Fruit fly (Drosophila melanogaster) whole organism, embryonic: ENCODE data around the gene Spt7.

Experiments
- Atf6 ChIP-seq: fragments of 200-800 bp; sonication (Bioruptor generic); IDR thresholded peaks from 2 replicates; pipeline ENCODE4 v1.3.6; 2022; ENCODE audit warnings: missing biosample characterization, missing genetic modification characterization
- C15 ChIP-seq: fragments of 200-800 bp; sonication (Bioruptor generic); IDR thresholded peaks from 3 replicates; pipeline ENCODE4 v1.3.6; 2022; ENCODE audit warnings: missing biosample characterization, missing genetic modification characterization
- CG10209 ChIP-seq: fragments of 200-800 bp; sonication (Bioruptor generic); optimal IDR thresholded peaks from 3 replicates; lab custom pipeline; 2017; ENCODE audit warnings: missing biosample characterization, mild to moderate bottlenecking, missing genetic modification characterization, missing genetic modification reagents
- CG11085 ChIP-seq: fragments of 200-800 bp; sonication (Bioruptor generic); IDR thresholded peaks from 2 replicates; pipeline ENCODE4 v1.3.6; 2022; ENCODE audit warnings: missing biosample characterization, missing genetic modification characterization
- CG11247 ChIP-seq: fragments of 200-800 bp; sonication (Bioruptor generic); IDR thresholded peaks from 2 replicates; pipeline ENCODE4 v1.3.6; 2022; ENCODE audit warnings: missing biosample characterization, missing genetic modification characterization
- CG11504 ChIP-seq: fragments of 200-800 bp; sonication (Bioruptor generic); optimal IDR thresholded peaks from 3 replicates; lab custom pipeline; 2019; ENCODE audit warnings: missing biosample characterization, mild to moderate bottlenecking, missing genetic modification characterization, moderate library complexity
- CG12155 ChIP-seq: fragments of 200-800 bp; sonication (Bioruptor generic); optimal IDR thresholded peaks from 3 replicates; lab custom pipeline; 2016; ENCODE audit warnings: missing biosample characterization, missing genetic modification characterization
- CG12769 ChIP-seq: fragments of 200-800 bp; sonication (Bioruptor generic); optimal IDR thresholded peaks from 2 replicates; lab custom pipeline; 2019; ENCODE audit warnings: missing biosample characterization, mild to moderate bottlenecking, missing genetic modification characterization, moderate library complexity
- CG14441 ChIP-seq: fragments of 200-800 bp; sonication (Bioruptor generic); IDR thresholded peaks from 2 replicates; pipeline ENCODE4 v1.3.6; 2022; ENCODE audit warnings: missing biosample characterization, missing genetic modification characterization
- CG1602 ChIP-seq: fragments of 200-800 bp; sonication (Bioruptor generic); optimal IDR thresholded peaks from 3 replicates; lab custom pipeline; 2016; ENCODE audit warnings: missing biosample characterization, missing genetic modification characterization
- CG1603 ChIP-seq: fragments of 200-800 bp; sonication (Bioruptor generic); optimal IDR thresholded peaks from 2 replicates; lab custom pipeline; 2019; ENCODE audit warnings: missing biosample characterization, mild to moderate bottlenecking, missing genetic modification characterization, moderate library complexity
- CG17186 ChIP-seq: fragments of 200-800 bp; sonication (Bioruptor generic); optimal IDR thresholded peaks from 3 replicates; lab custom pipeline; 2017; ENCODE audit warnings: missing biosample characterization, missing genetic modification reagents, missing genetic modification characterization
- CG2202 ChIP-seq: fragments of 200-800 bp; sonication (Bioruptor generic); optimal IDR thresholded peaks from 2 replicates; lab custom pipeline; 2018; ENCODE audit warnings: missing biosample characterization, mild to moderate bottlenecking, missing genetic modification characterization
- CG30403 ChIP-seq: fragments of 200-800 bp; sonication (Bioruptor generic); optimal IDR thresholded peaks from 3 replicates; lab custom pipeline; 2016; ENCODE audit warnings: missing biosample characterization, missing genetic modification characterization
- CG3281 ChIP-seq: fragments of 200-800 bp; sonication (Bioruptor generic); optimal IDR thresholded peaks from 3 replicates; lab custom pipeline; 2017; ENCODE audit warnings: missing biosample characterization, mild to moderate bottlenecking, missing genetic modification characterization
- CG34224 ChIP-seq: fragments of 200-800 bp; sonication (Bioruptor generic); IDR thresholded peaks from 3 replicates; pipeline ENCODE4 v1.3.6; 2022; ENCODE audit warnings: missing biosample characterization, missing genetic modification characterization; ENCODE audit not compliant: partially characterized antibody
- CG3847 ChIP-seq: fragments of 200-800 bp; sonication (Bioruptor generic); IDR thresholded peaks from 2 replicates; pipeline ENCODE4 v1.3.6; 2022; ENCODE audit warnings: missing biosample characterization, missing genetic modification characterization
- CG6272 ChIP-seq: fragments of 200-800 bp; sonication (Bioruptor generic); IDR thresholded peaks from 2 replicates; pipeline ENCODE4 v1.3.6; 2022; ENCODE audit warnings: missing biosample characterization, missing genetic modification characterization
- CG8281 ChIP-seq: fragments of 200-800 bp; sonication (Bioruptor generic); optimal IDR thresholded peaks from 2 replicates; lab custom pipeline; 2018; ENCODE audit warnings: missing biosample characterization, mild to moderate bottlenecking, missing genetic modification characterization, moderate library complexity
- CG9609 ChIP-seq: fragments of 200-800 bp; sonication (Bioruptor generic); optimal IDR thresholded peaks from 3 replicates; lab custom pipeline; 2016; ENCODE audit warnings: missing biosample characterization, missing genetic modification characterization
- Deaf1 ChIP-seq: fragments of 200-800 bp; optimal IDR thresholded peaks from 3 replicates; lab custom pipeline; 2019; ENCODE audit warnings: missing biosample characterization, mild to moderate bottlenecking, missing genetic modification characterization, moderate library complexity
- E2f2 ChIP-seq: fragments of 200-800 bp; sonication (Bioruptor generic); IDR thresholded peaks from 2 replicates; pipeline ENCODE4 v1.3.6; 2022; ENCODE audit warnings: missing biosample characterization, missing genetic modification characterization
- Gug ChIP-seq: fragments of 200-800 bp; sonication (Bioruptor generic); IDR thresholded peaks from 4 replicates; pipeline ENCODE4 v1.3.6; 2022; ENCODE audit warnings: missing biosample characterization, missing genetic modification characterization
- H15 ChIP-seq: fragments of 200-800 bp; sonication (Bioruptor generic); IDR thresholded peaks from 3 replicates; pipeline ENCODE4 v1.3.6; 2022; ENCODE audit warnings: missing biosample characterization, missing genetic modification characterization
- HmgD ChIP-seq: fragments of 200-800 bp; sonication (Bioruptor generic); optimal IDR thresholded peaks from 3 replicates; lab custom pipeline; 2016; ENCODE audit warnings: missing biosample characterization, missing genetic modification characterization
- Lim3 ChIP-seq: fragments of 200-800 bp; sonication (Bioruptor generic); IDR thresholded peaks from 2 replicates; pipeline ENCODE4 v1.3.6; 2022; ENCODE audit warnings: missing biosample characterization, missing genetic modification characterization
- Mrtf ChIP-seq: fragments of 200-800 bp; sonication (Bioruptor generic); IDR thresholded peaks from 3 replicates; pipeline ENCODE4 v1.3.6; 2022; ENCODE audit warnings: missing biosample characterization, missing genetic modification characterization
- Six4 ChIP-seq: fragments of 200-800 bp; sonication (Bioruptor generic); optimal IDR thresholded peaks from 2 replicates; lab custom pipeline; 2016; ENCODE audit warnings: missing biosample characterization, missing genetic modification characterization
- Tbp ChIP-seq: fragments of >200 bp; optimal IDR thresholded peaks from 2 replicates; lab custom pipeline; 2018; ENCODE audit warnings: missing biosample characterization, missing genetic modification characterization
- Trl ChIP-seq, 3 experiments: fragments of >200 bp in 2 of 3; fragments of 200-800 bp in 1 of 3; sonication (Bioruptor generic) in 1 of 3; optimal IDR thresholded peaks; 2 replicates in 1 of 3; 3 replicates in 2 of 3; lab custom pipeline; 2016 to 2017; ENCODE audit warnings: missing biosample characterization in 1 of 3, missing genetic modification characterization in 1 of 3
- ash1 ChIP-seq: fragments of 200-800 bp; sonication (Bioruptor generic); optimal IDR thresholded peaks from 2 replicates; lab custom pipeline; 2018; ENCODE audit warnings: missing biosample characterization, mild to moderate bottlenecking, missing genetic modification characterization
- bbx ChIP-seq: fragments of 200-800 bp; sonication (Bioruptor generic); IDR thresholded peaks from 2 replicates; pipeline ENCODE4 v1.3.6; 2022; ENCODE audit warnings: missing biosample characterization, missing genetic modification characterization; ENCODE audit not compliant: partially characterized antibody
- ci ChIP-seq: fragments of 200-800 bp; sonication (Bioruptor generic); IDR thresholded peaks from 3 replicates; pipeline ENCODE4 v1.3.6; 2022; ENCODE audit warnings: missing biosample characterization, missing genetic modification characterization
- ewg ChIP-seq: fragments of 200-800 bp; sonication (Bioruptor generic); optimal IDR thresholded peaks from 3 replicates; lab custom pipeline; 2017; ENCODE audit warnings: mild to moderate bottlenecking, missing biosample characterization, missing genetic modification reagents, missing genetic modification characterization
- eyg ChIP-seq: fragments of 200-800 bp; sonication (Bioruptor generic); optimal IDR thresholded peaks from 3 replicates; lab custom pipeline; 2016; ENCODE audit warnings: missing biosample characterization, missing genetic modification characterization
- fd102C ChIP-seq: fragments of 200-800 bp; sonication (Bioruptor generic); optimal IDR thresholded peaks from 2 replicates; lab custom pipeline; 2018; ENCODE audit warnings: missing biosample characterization, mild to moderate bottlenecking, missing genetic modification characterization, moderate library complexity
- fd96Cb ChIP-seq: fragments of 200-800 bp; sonication (Bioruptor generic); optimal IDR thresholded peaks from 2 replicates; lab custom pipeline; 2018; ENCODE audit warnings: missing biosample characterization, mild to moderate bottlenecking, missing genetic modification characterization, moderate library complexity
- her ChIP-seq: fragments of 200-800 bp; sonication (Bioruptor generic); optimal IDR thresholded peaks from 2 replicates; lab custom pipeline; 2016; ENCODE audit warnings: missing biosample characterization, missing genetic modification characterization
- hth ChIP-seq: fragments of >200 bp; optimal IDR thresholded peaks from 2 replicates; lab custom pipeline; 2017; ENCODE audit warnings: inconsistent platforms
- ken ChIP-seq: fragments of 200-800 bp; sonication (Bioruptor generic); IDR thresholded peaks from 3 replicates; pipeline ENCODE4 v1.3.6; 2022; ENCODE audit warnings: missing biosample characterization, missing genetic modification characterization
- kni ChIP-seq: fragments of 200-800 bp; sonication (Bioruptor generic); optimal IDR thresholded peaks from 3 replicates; lab custom pipeline; 2017; ENCODE audit warnings: mild to moderate bottlenecking, missing biosample characterization, missing genetic modification reagents, missing genetic modification characterization
- nau ChIP-seq: fragments of 200-800 bp; sonication (Bioruptor generic); optimal IDR thresholded peaks from 3 replicates; lab custom pipeline; 2017; ENCODE audit warnings: missing biosample characterization, mild to moderate bottlenecking, missing genetic modification characterization, missing genetic modification reagents
- nom ChIP-seq: fragments of 200-800 bp; sonication (Bioruptor generic); optimal IDR thresholded peaks from 2 replicates; lab custom pipeline; 2017; ENCODE audit warnings: missing biosample characterization, missing genetic modification characterization, mild to moderate bottlenecking, moderate library complexity, missing genetic modification reagents
- sd ChIP-seq: fragments of 200-800 bp; sonication (Bioruptor generic); optimal IDR thresholded peaks from 3 replicates; lab custom pipeline; 2018; ENCODE audit warnings: missing biosample characterization, mild to moderate bottlenecking, missing genetic modification characterization, moderate library complexity
- seq ChIP-seq: fragments of 200-800 bp; sonication (Bioruptor generic); IDR thresholded peaks from 2 replicates; pipeline ENCODE4 v1.3.6; 2022; ENCODE audit warnings: missing biosample characterization, missing genetic modification characterization
- sob ChIP-seq: fragments of 200-800 bp; sonication (Bioruptor generic); IDR thresholded peaks from 2 replicates; pipeline ENCODE4 v1.3.6; 2022; ENCODE audit warnings: missing biosample characterization, missing genetic modification characterization
- tgo ChIP-seq: fragments of 200-800 bp; sonication (Bioruptor generic); IDR thresholded peaks from 3 replicates; pipeline ENCODE4 v1.3.6; 2022; ENCODE audit warnings: missing biosample characterization, missing genetic modification characterization
- trem ChIP-seq: fragments of 200-800 bp; optimal IDR thresholded peaks from 3 replicates; lab custom pipeline; 2019; ENCODE audit warnings: missing biosample characterization, mild to moderate bottlenecking, missing genetic modification characterization, moderate library complexity
- trh ChIP-seq: fragments of 200-800 bp; sonication (Bioruptor generic); optimal IDR thresholded peaks from 2 replicates; lab custom pipeline; 2016; ENCODE audit warnings: missing biosample characterization, missing genetic modification characterization
- wdn ChIP-seq: fragments of 200-800 bp; sonication (Bioruptor generic); IDR thresholded peaks from 2 replicates; pipeline ENCODE4 v1.3.6; 2022; ENCODE audit warnings: missing biosample characterization, missing genetic modification characterization
- wor ChIP-seq: fragments of 200-800 bp; sonication (Bioruptor generic); IDR thresholded peaks from 2 replicates; pipeline ENCODE4 v1.3.6; 2022; ENCODE audit warnings: missing biosample characterization, missing genetic modification characterization
- z ChIP-seq: fragments of 200-800 bp; sonication (Bioruptor generic); IDR thresholded peaks from 3 replicates; pipeline ENCODE4 v1.3.6; 2022; ENCODE audit warnings: missing biosample characterization, missing genetic modification characterization
- zfh2 ChIP-seq: fragments of 200-800 bp; sonication (Bioruptor generic); optimal IDR thresholded peaks from 2 replicates; lab custom pipeline; 2016; ENCODE audit warnings: missing biosample characterization, missing genetic modification characterization

Spt7 gene

DNA sequence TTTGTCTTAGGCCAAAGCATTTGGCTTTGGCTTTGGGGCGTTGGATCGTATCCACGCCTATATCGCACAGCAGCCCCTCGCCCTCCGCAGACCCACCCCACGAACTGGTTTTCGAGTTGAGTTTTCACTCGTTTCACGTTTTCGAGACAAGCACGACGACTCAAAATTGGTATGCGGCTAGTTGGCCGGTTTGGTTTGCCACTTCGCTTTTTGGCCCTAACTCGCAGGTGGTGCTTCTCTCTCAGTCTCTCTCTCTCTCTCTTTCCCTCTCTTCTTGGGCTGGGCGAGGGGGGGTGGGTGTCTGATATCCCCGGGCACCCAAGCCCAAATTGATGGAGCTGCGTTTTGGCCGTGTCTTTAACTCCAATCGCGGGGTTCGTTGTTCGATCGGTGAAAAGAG lies 16.3 kb upstream of the Spt7 start:
- TF ChIP-seq z (GFP tag; lab: Robert Waterston, UW): peak; percentile 95
- no peak for TF ChIP-seq CG11504 (tag; lab: Kevin White, UChicago)
- TF ChIP-seq CG9609 (GFP tag; lab: Kevin White, UChicago): no peak
- TF ChIP-seq fd96Cb: no peak
- TF ChIP-seq Tbp (GFP tag; lab: Kevin White, UChicago): no peak
- no peak for TF ChIP-seq ci (GFP tag; lab: Robert Waterston, UW)
- no peak for TF ChIP-seq CG1603
- peak; percentile 47 for TF ChIP-seq kni (GFP tag; lab: Kevin White, UChicago)
- peak; percentile 48 to 59 for TF ChIP-seq Trl (optimal IDR thresholded peaks at IDR 0.05; lab: Kevin White, UChicago)
- no peak for TF ChIP-seq Trl (GFP tag; optimal IDR thresholded peaks at IDR 0.05; lab: Kevin White, UChicago)
- TF ChIP-seq Gug (GFP tag; lab: Robert Waterston, UW): no peak
- no peak for TF ChIP-seq hth (lab: Kevin White, UChicago)
- TF ChIP-seq Mrtf (GFP tag; lab: Robert Waterston, UW): no peak
- no peak for TF ChIP-seq wor (GFP tag; lab: Robert Waterston, UW)
- TF ChIP-seq sd (tag; lab: Kevin White, UChicago): peak; percentile 71
- TF ChIP-seq CG10209 (GFP tag; lab: Kevin White, UChicago): no peak
- no peak for TF ChIP-seq wdn
- no peak for TF ChIP-seq CG12155
- no peak for TF ChIP-seq E2f2
- TF ChIP-seq trh (GFP tag; lab: Kevin White, UChicago): no peak
- peak; percentile 9 for TF ChIP-seq Deaf1 (tag; lab: Kevin White, UChicago)
- TF ChIP-seq CG11247 (GFP tag; lab: Robert Waterston, UW): no peak
- TF ChIP-seq trem (tag; lab: Kevin White, UChicago): no peak
- TF ChIP-seq CG2202 (tag; lab: Kevin White, UChicago): no peak
- no peak for TF ChIP-seq CG3847 (GFP tag; lab: Robert Waterston, UW)
- no peak for TF ChIP-seq C15
- TF ChIP-seq CG30403 (GFP tag; lab: Kevin White, UChicago): no peak
- TF ChIP-seq fd102C (GFP tag; lab: Kevin White, UChicago): no peak
- TF ChIP-seq ewg (GFP tag; lab: Kevin White, UChicago): no peak
- no peak for TF ChIP-seq eyg
- TF ChIP-seq seq (GFP tag; lab: Robert Waterston, UW): no peak
- TF ChIP-seq nom (GFP tag; lab: Kevin White, UChicago): no peak
- TF ChIP-seq her (GFP tag; lab: Kevin White, UChicago): no peak
- no peak for TF ChIP-seq Atf6 (GFP tag; lab: Robert Waterston, UW)
- no peak for TF ChIP-seq nau (GFP tag; lab: Kevin White, UChicago)
- no peak for TF ChIP-seq Six4 (GFP tag; lab: Kevin White, UChicago)
- no peak for TF ChIP-seq H15
- TF ChIP-seq Lim3 (GFP tag; lab: Robert Waterston, UW): no peak
- TF ChIP-seq CG6272 (GFP tag; lab: Robert Waterston, UW): no peak
- TF ChIP-seq CG14441 (GFP tag; lab: Robert Waterston, UW): no peak
- TF ChIP-seq CG12769 (tag; lab: Kevin White, UChicago): peak; percentile 37
- TF ChIP-seq tgo: no peak
- no peak for TF ChIP-seq CG3281 (GFP tag; lab: Kevin White, UChicago)
- no peak for TF ChIP-seq CG11085 (GFP tag; lab: Robert Waterston, UW)
- no peak for TF ChIP-seq CG1602 (GFP tag; lab: Kevin White, UChicago)
- no peak for TF ChIP-seq HmgD (GFP tag; lab: Kevin White, UChicago)
- TF ChIP-seq CG34224 (GFP tag; lab: Robert Waterston, UW): no peak
- TF ChIP-seq zfh2 (GFP tag; lab: Kevin White, UChicago): no peak
- no peak for TF ChIP-seq CG17186
- TF ChIP-seq ash1 (GFP tag; lab: Kevin White, UChicago): no peak
- 0 out of 2 replicates have a peak, but pooled peaks have one; percentile 21 for TF ChIP-seq bbx (GFP tag; lab: Robert Waterston, UW)
- TF ChIP-seq sob (GFP tag; lab: Robert Waterston, UW): no peak
- no peak for TF ChIP-seq CG8281
- TF ChIP-seq ken: no peak
